Fruit fly (Drosophila melanogaster) whole organism, prepupa: ENCODE results near the gene dpr3.

Source experiments
- Blimp-1 ChIP-seq: fragments of 200-800 bp; sonication (Bioruptor generic); optimal IDR thresholded peaks from 3 replicates; lab custom pipeline; 2017; ENCODE audit warnings: missing biosample characterization, missing genetic modification characterization, mild to moderate bottlenecking, moderate library complexity, missing genetic modification reagents
- CG10631 ChIP-seq: fragments of 200-800 bp; sonication (Bioruptor generic); optimal IDR thresholded peaks from 2 replicates; lab custom pipeline; 2016; ENCODE audit warnings: missing biosample characterization, missing genetic modification characterization
- CG10669 ChIP-seq: fragments of 200-800 bp; sonication (Bioruptor generic); optimal IDR thresholded peaks from 3 replicates; lab custom pipeline; 2018; ENCODE audit warnings: missing biosample characterization, mild to moderate bottlenecking, missing genetic modification characterization, moderate library complexity
- CG11294 ChIP-seq: fragments of 200-800 bp; sonication (Bioruptor generic); IDR thresholded peaks from 2 replicates; pipeline ENCODE4 v1.3.6; 2022; ENCODE audit warnings: missing biosample characterization, missing genetic modification characterization
- CG11762 ChIP-seq: fragments of 200-800 bp; sonication (Bioruptor generic); optimal IDR thresholded peaks from 3 replicates; lab custom pipeline; 2016; ENCODE audit warnings: missing biosample characterization, missing genetic modification characterization; ENCODE audit not compliant: insufficient read depth
- CG11902 ChIP-seq: fragments of 200-800 bp; sonication (Bioruptor generic); optimal IDR thresholded peaks from 3 replicates; lab custom pipeline; 2016; ENCODE audit warnings: missing biosample characterization, missing genetic modification characterization
- CG15336 ChIP-seq: fragments of 200-800 bp; sonication (Bioruptor generic); IDR thresholded peaks from 2 replicates; pipeline ENCODE4 v1.3.6; 2022; ENCODE audit warnings: missing biosample characterization, missing genetic modification characterization
- CG1621 ChIP-seq: fragments of 200-800 bp; sonication (Bioruptor generic); optimal IDR thresholded peaks from 3 replicates; lab custom pipeline; 2018; ENCODE audit warnings: missing biosample characterization, mild to moderate bottlenecking, missing genetic modification characterization
- CG16779 ChIP-seq: fragments of 200-800 bp; sonication (Bioruptor generic); optimal IDR thresholded peaks from 3 replicates; lab custom pipeline; 2017; ENCODE audit warnings: missing biosample characterization, mild to moderate bottlenecking, missing genetic modification characterization
- CG3032 ChIP-seq: fragments of 200-800 bp; optimal IDR thresholded peaks from 2 replicates; lab custom pipeline; 2019; ENCODE audit warnings: missing biosample characterization, mild to moderate bottlenecking, missing genetic modification characterization, moderate library complexity
- CG31627 ChIP-seq: fragments of 200-800 bp; sonication (Bioruptor generic); optimal IDR thresholded peaks from 3 replicates; lab custom pipeline; 2016; ENCODE audit warnings: missing biosample characterization, missing genetic modification characterization
- CG32006 ChIP-seq: fragments of 200-800 bp; sonication (Bioruptor generic); optimal IDR thresholded peaks from 3 replicates; lab custom pipeline; 2017; ENCODE audit warnings: missing biosample characterization, mild to moderate bottlenecking, missing genetic modification characterization
- CG34406 ChIP-seq: fragments of 200-800 bp; sonication (Bioruptor generic); optimal IDR thresholded peaks from 3 replicates; lab custom pipeline; 2016; ENCODE audit warnings: missing biosample characterization, missing genetic modification characterization
- CG3919 ChIP-seq: fragments of 200-800 bp; sonication (Bioruptor generic); optimal IDR thresholded peaks from 3 replicates; lab custom pipeline; 2016; ENCODE audit warnings: missing biosample characterization, missing genetic modification characterization
- CG6163 ChIP-seq: fragments of 200-800 bp; sonication (Bioruptor generic); IDR thresholded peaks from 3 replicates; pipeline ENCODE4 v1.3.6; 2022; ENCODE audit warnings: missing biosample characterization, missing genetic modification characterization
- CG6276 ChIP-seq: fragments of 200-800 bp; sonication (Bioruptor generic); optimal IDR thresholded peaks from 2 replicates; lab custom pipeline; 2017; ENCODE audit warnings: missing biosample characterization, mild to moderate bottlenecking, missing genetic modification characterization
- CG6792 ChIP-seq: fragments of 200-800 bp; sonication (Bioruptor generic); optimal IDR thresholded peaks from 3 replicates; lab custom pipeline; 2016; ENCODE audit warnings: missing biosample characterization, missing genetic modification characterization
- CG6808 ChIP-seq: fragments of 200-800 bp; sonication (Bioruptor generic); optimal IDR thresholded peaks from 3 replicates; lab custom pipeline; 2017; ENCODE audit warnings: missing biosample characterization, missing genetic modification characterization, mild to moderate bottlenecking, moderate library complexity, missing genetic modification reagents
- CG6854 ChIP-seq: fragments of 200-800 bp; sonication (Bioruptor generic); optimal IDR thresholded peaks from 2 replicates; lab custom pipeline; 2017; ENCODE audit warnings: missing biosample characterization, mild to moderate bottlenecking, missing genetic modification characterization
- CG7368 ChIP-seq: fragments of 200-800 bp; sonication (Bioruptor generic); optimal IDR thresholded peaks from 3 replicates; lab custom pipeline; 2016; ENCODE audit warnings: missing biosample characterization, missing genetic modification characterization
- CG8119 ChIP-seq: fragments of 200-800 bp; sonication (Bioruptor generic); IDR thresholded peaks from 3 replicates; pipeline ENCODE4 v1.3.6; 2022; ENCODE audit warnings: missing biosample characterization, missing genetic modification characterization
- CG8319 ChIP-seq: fragments of 200-800 bp; sonication (Bioruptor generic); optimal IDR thresholded peaks from 3 replicates; lab custom pipeline; 2016; ENCODE audit warnings: missing biosample characterization, missing genetic modification characterization
- CG8632 ChIP-seq: fragments of 200-800 bp; sonication (Bioruptor generic); optimal IDR thresholded peaks from 3 replicates; lab custom pipeline; 2016; ENCODE audit warnings: missing biosample characterization, missing genetic modification characterization
- Eip75B ChIP-seq: fragments of 200-800 bp; sonication (Bioruptor generic); optimal IDR thresholded peaks from 3 replicates; lab custom pipeline; 2016; ENCODE audit warnings: missing biosample characterization, missing genetic modification characterization
- Eip78C ChIP-seq: fragments of 200-800 bp; sonication (Bioruptor generic); peaks from one replicate; lab custom pipeline; 2016; ENCODE audit warnings: missing biosample characterization, missing genetic modification characterization
- Ets21C ChIP-seq: fragments of 200-800 bp; sonication (Bioruptor generic); optimal IDR thresholded peaks from 3 replicates; lab custom pipeline; 2016; ENCODE audit warnings: missing biosample characterization, missing genetic modification characterization
- Gug ChIP-seq: fragments of 200-800 bp; sonication (Bioruptor generic); IDR thresholded peaks from 2 replicates; pipeline ENCODE4 v1.3.6; 2022; ENCODE audit warnings: missing biosample characterization, missing genetic modification characterization
- Hr38 ChIP-seq: sonication (Bioruptor generic); optimal IDR thresholded peaks from 2 replicates; lab custom pipeline; 2016; ENCODE audit warnings: missing biosample characterization, missing genetic modification characterization
- Hr39 ChIP-seq: fragments of 200-800 bp; sonication (Bioruptor generic); optimal IDR thresholded peaks from 2 replicates; lab custom pipeline; 2016; ENCODE audit warnings: missing biosample characterization, missing genetic modification characterization
- Met ChIP-seq: fragments of 200-800 bp; sonication (Bioruptor generic); optimal IDR thresholded peaks from 3 replicates; lab custom pipeline; 2016; ENCODE audit warnings: missing biosample characterization, missing genetic modification characterization
- Smox ChIP-seq: fragments of 200-800 bp; sonication (Bioruptor generic); optimal IDR thresholded peaks from 3 replicates; lab custom pipeline; 2016; ENCODE audit warnings: missing biosample characterization, missing genetic modification characterization
- Sox102F ChIP-seq: fragments of 200-800 bp; sonication (Bioruptor generic); optimal IDR thresholded peaks from 2 replicates; lab custom pipeline; 2016; ENCODE audit warnings: missing biosample characterization, mild to moderate bottlenecking, missing genetic modification characterization
- Sox14 ChIP-seq: fragments of 200-800 bp; sonication (Bioruptor generic); optimal IDR thresholded peaks from 3 replicates; lab custom pipeline; 2016; ENCODE audit warnings: missing biosample characterization, missing genetic modification characterization
- acj6 ChIP-seq: fragments of 200-800 bp; sonication (Bioruptor generic); optimal IDR thresholded peaks from 3 replicates; lab custom pipeline; 2016; ENCODE audit warnings: missing biosample characterization, missing genetic modification characterization
- cyc ChIP-seq: fragments of 200-800 bp; sonication (Bioruptor generic); optimal IDR thresholded peaks from 3 replicates; lab custom pipeline; 2016; ENCODE audit warnings: missing biosample characterization, missing genetic modification characterization
- dac ChIP-seq: fragments of 200-800 bp; sonication (Bioruptor generic); optimal IDR thresholded peaks from 2 replicates; lab custom pipeline; 2017; ENCODE audit warnings: missing biosample characterization, mild to moderate bottlenecking, missing genetic modification characterization
- dsx ChIP-seq: fragments of 200-800 bp; optimal IDR thresholded peaks from 3 replicates; lab custom pipeline; 2019; ENCODE audit warnings: missing biosample characterization, mild to moderate bottlenecking, missing genetic modification characterization, moderate library complexity; ENCODE audit not compliant: poor library complexity, severe bottlenecking
- eg ChIP-seq: fragments of 200-800 bp; sonication (Bioruptor generic); IDR thresholded peaks from 3 replicates; pipeline ENCODE4 v1.3.6; 2022; ENCODE audit warnings: missing biosample characterization, missing genetic modification characterization
- esn ChIP-seq: fragments of 200-800 bp; sonication (Bioruptor generic); optimal IDR thresholded peaks from 2 replicates; lab custom pipeline; 2016; ENCODE audit warnings: missing biosample characterization, mild to moderate bottlenecking, missing genetic modification characterization, moderate library complexity
- fd85E ChIP-seq: fragments of 200-800 bp; sonication (Bioruptor generic); optimal IDR thresholded peaks from 3 replicates; lab custom pipeline; 2016; ENCODE audit warnings: missing biosample characterization, missing genetic modification characterization
- fkh ChIP-seq: fragments of 200-800 bp; sonication (Bioruptor generic); optimal IDR thresholded peaks from 3 replicates; lab custom pipeline; 2017; ENCODE audit warnings: missing biosample characterization, mild to moderate bottlenecking, missing genetic modification characterization, moderate library complexity
- net ChIP-seq: fragments of 200-800 bp; sonication (Bioruptor generic); optimal IDR thresholded peaks from 3 replicates; lab custom pipeline; 2016; ENCODE audit warnings: missing biosample characterization, missing genetic modification characterization
- pdm3 ChIP-seq: fragments of 200-800 bp; sonication (Bioruptor generic); optimal IDR thresholded peaks from 3 replicates; lab custom pipeline; 2016; ENCODE audit warnings: missing biosample characterization, missing genetic modification characterization
- salr ChIP-seq, 2 experiments: fragments of 200-800 bp; sonication (Bioruptor generic); optimal IDR thresholded peaks; 3 replicates each; lab custom pipeline; 2016 to 2018; ENCODE audit warnings: missing biosample characterization in 2 of 2, missing genetic modification characterization in 2 of 2, mild to moderate bottlenecking in 1 of 2
- ss ChIP-seq, 2 experiments: fragments of 200-800 bp; sonication (Bioruptor generic); optimal IDR thresholded peaks; 2 replicates in 1 of 2; 3 replicates in 1 of 2; lab custom pipeline; 2017 to 2018; ENCODE audit warnings: mild to moderate bottlenecking in 2 of 2, missing biosample characterization in 2 of 2, missing genetic modification characterization in 2 of 2, moderate library complexity in 1 of 2
- svp ChIP-seq: fragments of 200-800 bp; sonication (Bioruptor generic); peaks from one replicate; lab custom pipeline; 2016; ENCODE audit warnings: missing biosample characterization, missing genetic modification characterization
- vri ChIP-seq: fragments of 200-800 bp; sonication (Bioruptor generic); optimal IDR thresholded peaks from 3 replicates; lab custom pipeline; 2016; ENCODE audit warnings: missing biosample characterization, mild to moderate bottlenecking, missing genetic modification characterization

The dpr3 gene

dm6 chr2L:2022823-2023222 is 86.9 kb downstream of the dpr3 start:
- no peak for TF ChIP-seq dac (GFP tag; lab: Kevin White, UChicago)
- TF ChIP-seq net (GFP tag; lab: Kevin White, UChicago) = no peak
- TF ChIP-seq CG32006 (GFP tag; lab: Kevin White, UChicago) = no peak
- TF ChIP-seq Eip75B (GFP tag; lab: Kevin White, UChicago) = no peak
- TF ChIP-seq Gug (GFP tag; lab: Robert Waterston, UW) = no peak
- peak; percentile 51 for TF ChIP-seq svp
- TF ChIP-seq Blimp-1 (GFP tag; lab: Kevin White, UChicago) = no peak
- no peak for TF ChIP-seq CG6854 (GFP tag; lab: Kevin White, UChicago)
- peak; percentile 60 for TF ChIP-seq Eip78C (GFP tag; lab: Kevin White, UChicago)

- TF ChIP-seq Ets21C (GFP tag; lab: Kevin White, UChicago) = no peak
- TF ChIP-seq vri = no peak
- peak; percentile 14 for TF ChIP-seq fkh
- no peak for TF ChIP-seq dac (GFP tag; lab: Kevin White, UChicago)
- TF ChIP-seq Eip78C (GFP tag; lab: Kevin White, UChicago) = peak; percentile 51
- TF ChIP-seq Hr38 (GFP tag; lab: Kevin White, UChicago) = no peak
Observed at dm6 chr2L:2015204-2015603, 94.5 kb downstream of the dpr3 start.

DNA sequence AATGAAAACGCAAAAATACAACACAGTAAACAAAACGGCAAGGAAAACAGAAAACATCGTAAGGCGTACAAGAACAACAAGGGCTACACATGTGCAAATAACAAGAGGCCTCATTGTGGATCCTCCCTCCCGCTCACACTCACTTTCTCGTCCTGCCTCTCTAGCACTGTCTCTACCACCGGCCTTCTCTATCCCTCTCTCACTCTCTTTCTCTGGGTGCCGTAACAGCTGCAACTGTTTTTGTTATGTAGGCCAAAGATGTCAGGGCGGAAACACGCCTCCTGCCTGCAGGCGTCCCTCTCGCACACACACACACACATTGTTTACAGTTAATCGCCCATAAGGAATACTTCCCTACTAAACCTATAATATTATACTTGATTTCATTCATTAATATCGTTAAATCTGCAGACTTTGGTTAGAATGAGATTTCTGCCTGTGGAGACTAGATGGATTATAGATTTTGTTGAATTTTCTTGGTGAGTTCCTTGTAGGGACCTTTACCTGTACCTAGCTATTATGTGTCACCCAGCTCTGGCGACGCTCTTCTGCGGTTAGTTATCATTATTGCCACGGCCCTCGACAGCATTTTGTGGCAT is 95.7 kb downstream of the dpr3 start:
- TF ChIP-seq cyc (no peak), dsx (no peak), CG10669 (GFP tag; lab: Kevin White, UChicago) (no peak), CG8632 (GFP tag; lab: Kevin White, UChicago) (no peak), CG11902 (GFP tag; lab: Kevin White, UChicago) (no peak), CG1621 (tag; lab: Kevin White, UChicago) (no peak), CG7368 (GFP tag; lab: Kevin White, UChicago) (no peak), salr (GFP tag; optimal IDR thresholded peaks at IDR 0.05; lab: Kevin White, UChicago) (no peak), CG15336 (no peak), CG16779 (tag; lab: Kevin White, UChicago) (no peak), Eip75B (GFP tag; lab: Kevin White, UChicago) (no peak), CG3032 (tag; lab: Kevin White, UChicago) (no peak), Hr39 (no peak), acj6 (no peak), CG8319 (GFP tag; lab: Kevin White, UChicago) (no peak), CG6276 (GFP tag; lab: Kevin White, UChicago) (no peak), CG32006 (GFP tag; lab: Kevin White, UChicago) (peak; percentile 9), Sox102F (GFP tag; lab: Kevin White, UChicago) (no peak), CG3919 (no peak), CG11294 (GFP tag; lab: Robert Waterston, UW) (0 out of 2 replicates have a peak, but pooled peaks have one; percentile 7), Hr38 (GFP tag; lab: Kevin White, UChicago) (no peak), CG11762 (GFP tag; lab: Kevin White, UChicago) (no peak), CG6163 (GFP tag; lab: Robert Waterston, UW) (no peak), Smox (GFP tag; lab: Kevin White, UChicago) (no peak), Sox14 (GFP tag; lab: Kevin White, UChicago) (no peak), Eip78C (GFP tag; lab: Kevin White, UChicago) (peak; percentile 76), fd85E (no peak), pdm3 (GFP tag; lab: Kevin White, UChicago) (no peak), Met (GFP tag; lab: Kevin White, UChicago) (no peak), CG10631 (peak; percentile 3), CG8119 (no peak), CG34406 (no peak), eg (GFP tag; lab: Robert Waterston, UW) (no peak), CG31627 (GFP tag; lab: Kevin White, UChicago) (no peak), vri (no peak), dac (GFP tag; lab: Kevin White, UChicago) (no peak), esn (GFP tag; lab: Kevin White, UChicago) (no peak), ss (GFP tag; optimal IDR thresholded peaks at IDR 0.05; lab: Kevin White, UChicago) (no peak), CG6792 (GFP tag; lab: Kevin White, UChicago) (no peak), CG6808 (GFP tag; lab: Kevin White, UChicago) (no peak), net (GFP tag; lab: Kevin White, UChicago) (no peak)
